Fruit fly (Drosophila melanogaster): ENCODE data around the gene CG42724.

The CG42724 gene

DNA sequence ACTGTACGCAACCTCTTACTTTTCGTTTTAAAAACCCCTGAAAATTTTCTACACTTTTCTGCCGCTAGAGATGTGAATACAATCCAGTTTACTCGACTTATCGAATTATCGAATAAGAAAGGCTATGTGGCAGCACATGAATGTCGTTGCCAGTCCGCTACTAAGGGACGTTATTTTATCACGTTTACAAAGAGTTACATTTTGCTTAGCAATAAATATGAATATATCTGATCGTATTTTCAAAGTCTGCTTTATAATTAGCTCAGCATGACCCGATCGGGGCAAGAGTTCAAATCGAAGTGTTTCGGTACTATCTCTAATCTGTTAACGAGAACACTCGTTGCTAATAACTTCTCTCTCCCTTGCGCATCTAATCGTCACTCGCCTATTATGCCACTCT is at the start of gene CG42724:
TSS of gene CG42724 (minus strand) at position 189 of the 400 bp plus-strand sequence.
- TF ChIP-seq ash1 (GFP tag; optimal IDR thresholded peaks at IDR 0.05), result no peak
- no peak for TF ChIP-seq CG14965 (GFP tag; optimal IDR thresholded peaks at IDR 0.05; ENCODE audit: borderline replicate concordance)
- no peak for TF ChIP-seq Gsc (GFP tag; IDR thresholded peaks at IDR 0.05)
- TF ChIP-seq Stat92E (GFP tag; optimal IDR thresholded peaks at IDR 0.05), result no peak
- no peak for TF ChIP-seq CG4328 (GFP tag; optimal IDR thresholded peaks at IDR 0.05)
- TF ChIP-seq ind (GFP tag; optimal IDR thresholded peaks at IDR 0.05), result peak; percentile 65
- no peak for TF ChIP-seq CG1832 (GFP tag; optimal IDR thresholded peaks at IDR 0.05)
- TF ChIP-seq stwl (tag; optimal IDR thresholded peaks at IDR 0.05), result peak; percentile 57
- TF ChIP-seq pfk (GFP tag; optimal IDR thresholded peaks at IDR 0.05), result no peak
- peak; percentile 57; the same call in 1 of the 2 replicates for TF ChIP-seq CG6272 (GFP tag; IDR thresholded peaks at IDR 0.05)
- no peak for TF ChIP-seq Opbp (GFP tag; IDR thresholded peaks at IDR 0.05; ENCODE audit: partially characterized antibody)
- TF ChIP-seq Meics (GFP tag; optimal IDR thresholded peaks at IDR 0.05), result peak; percentile 100
- TF ChIP-seq BEAF-32 (GFP tag; optimal IDR thresholded peaks at IDR 0.05), result peak; percentile 59
- TF ChIP-seq pb (GFP tag; optimal IDR thresholded peaks at IDR 0.05), result peak; percentile 9
- peak; percentile 71 for TF ChIP-seq pum (GFP tag; optimal IDR thresholded peaks at IDR 0.05)
- TF ChIP-seq CG4617 (GFP tag; optimal IDR thresholded peaks at IDR 0.05; ENCODE audit: borderline replicate concordance), result peak; percentile 89
- TF ChIP-seq stc (GFP tag; IDR thresholded peaks at IDR 0.05), result peak; percentile 44; the same call in 1 of the 2 replicates
- no peak for TF ChIP-seq ham (GFP tag; IDR thresholded peaks at IDR 0.05)
- TF ChIP-seq CG18619 (GFP tag; optimal IDR thresholded peaks at IDR 0.05), result no peak
- peak; percentile 6 for TF ChIP-seq fd3F (GFP tag; optimal IDR thresholded peaks at IDR 0.05)
- peak; percentile 41 for TF ChIP-seq CG4820 (GFP tag; optimal IDR thresholded peaks at IDR 0.05)
- peak; percentile 59 for TF ChIP-seq CG33213 (GFP tag; optimal IDR thresholded peaks at IDR 0.05)
- no peak for TF ChIP-seq Ssrp (tag; optimal IDR thresholded peaks at IDR 0.05)
- peak; percentile 46 for TF ChIP-seq crc (GFP tag; optimal IDR thresholded peaks at IDR 0.05)
- TF ChIP-seq CG2120 (GFP tag; optimal IDR thresholded peaks at IDR 0.05), result peak; percentile 84
- TF ChIP-seq Xrp1 (GFP tag; IDR thresholded peaks at IDR 0.05), result peak; percentile 64
- TF ChIP-seq Elba2 (GFP tag; optimal IDR thresholded peaks at IDR 0.05), result peak; percentile 17
- no peak for TF ChIP-seq nerfin-2 (GFP tag; IDR thresholded peaks at IDR 0.05; ENCODE audit: partially characterized antibody)
- TF ChIP-seq CG11723 (GFP tag; optimal IDR thresholded peaks at IDR 0.05), result no peak
- no peak for TF ChIP-seq Dek (tag; optimal IDR thresholded peaks at IDR 0.05)
- no peak for TF ChIP-seq Hey (tag; optimal IDR thresholded peaks at IDR 0.05)
- TF ChIP-seq Jarid2 (GFP tag; optimal IDR thresholded peaks at IDR 0.05), result no peak
- peak; percentile 68 for TF ChIP-seq shn (GFP tag; optimal IDR thresholded peaks at IDR 0.05)
- TF ChIP-seq H2.0 (GFP tag; IDR thresholded peaks at IDR 0.05), result peak; percentile 63
- TF ChIP-seq toy (GFP tag; IDR thresholded peaks at IDR 0.05), result no peak
- peak; percentile 46 for TF ChIP-seq CG1792 (GFP tag; optimal IDR thresholded peaks at IDR 0.05)
- TF ChIP-seq Scr (GFP tag; IDR thresholded peaks at IDR 0.05; ENCODE audit: partially characterized antibody), result peak; percentile 35
- TF ChIP-seq Oli (tag; optimal IDR thresholded peaks at IDR 0.05), result no peak
- TF ChIP-seq CG31441 (GFP tag; IDR thresholded peaks at IDR 0.05), result no peak
- peak; percentile 68 for TF ChIP-seq CG9609 (GFP tag; optimal IDR thresholded peaks at IDR 0.05)
- no peak for TF ChIP-seq aop (GFP tag; IDR thresholded peaks at IDR 0.05)
- peak; percentile 72 for TF ChIP-seq CG11456 (GFP tag; IDR thresholded peaks at IDR 0.05)
- peak; percentile 78 for TF ChIP-seq Antp (GFP tag; optimal IDR thresholded peaks at IDR 0.05)
- TF ChIP-seq CG6254 (GFP tag; optimal IDR thresholded peaks at IDR 0.05), result no peak
- peak; percentile 46; the same call in 1 of the 3 replicates for TF ChIP-seq zfh1 (GFP tag; IDR thresholded peaks at IDR 0.05)
- TF ChIP-seq jing (GFP tag; optimal IDR thresholded peaks at IDR 0.05), result no peak
- TF ChIP-seq Fer1 (GFP tag; optimal IDR thresholded peaks at IDR 0.05), result no peak
- TF ChIP-seq CG6175 (GFP tag; IDR thresholded peaks at IDR 0.05), result 0 out of 3 replicates have a peak, but pooled peaks have one; percentile 32
- no peak for TF ChIP-seq CG1529 (GFP tag; optimal IDR thresholded peaks at IDR 0.05)
- peak; percentile 72 for TF ChIP-seq Dip3 (GFP tag; optimal IDR thresholded peaks at IDR 0.05)
- TF ChIP-seq usp (GFP tag; optimal IDR thresholded peaks at IDR 0.05), result no peak
